Worm (Caenorhabditis elegans) whole organism, L1 larva: ENCODE results near the gene F35H12.6.

ENCODE experiments used
- C34B4.2 ChIP-seq: sonication (generic microtip); optimal IDR thresholded peaks from 2 replicates; lab custom pipeline; 2017; ENCODE audit warnings: mild to moderate bottlenecking, missing genetic modification characterization, missing compliant biosample characterization
- alr-1 ChIP-seq: fragments of 200-800 bp; sonication (Bioruptor generic); optimal IDR thresholded peaks from 2 replicates; lab custom pipeline; 2018; ENCODE audit warnings: borderline replicate concordance, mild to moderate bottlenecking, missing genetic modification characterization, missing compliant biosample characterization
- aly-2 ChIP-seq: fragments of 150-350 bp; optimal IDR thresholded peaks from 2 replicates; lab custom pipeline; 2014; ENCODE audit warnings: missing biosample characterization, missing genetic modification characterization
- ceh-90 ChIP-seq: sonication (generic microtip); optimal IDR thresholded peaks from 2 replicates; lab custom pipeline; 2016; ENCODE audit warnings: missing genetic modification characterization, missing compliant biosample characterization
- dpl-1 ChIP-seq, 3 experiments: fragments of 150-350 bp in 2 of 3; sonication (generic microtip) in 1 of 3; optimal IDR thresholded peaks; 2 replicates each; lab custom pipeline; 2014 to 2017; ENCODE audit warnings: missing biosample characterization in 3 of 3, missing genetic modification characterization in 3 of 3, missing genetic modification reagents in 3 of 3
- dsc-1 ChIP-seq: sonication (generic microtip); optimal IDR thresholded peaks from 2 replicates; lab custom pipeline; 2016; ENCODE audit warnings: mild to moderate bottlenecking, missing genetic modification characterization, missing compliant biosample characterization
- egl-13 ChIP-seq: sonication (generic microtip); optimal IDR thresholded peaks from 2 replicates; lab custom pipeline; 2016; ENCODE audit warnings: missing genotype, missing genetic modification reagents, missing genetic modification characterization, missing compliant biosample characterization
- ets-5 ChIP-seq: fragments of 200-800 bp; sonication (Bioruptor generic); IDR thresholded peaks from 2 replicates; pipeline ENCODE4 v1.3.6; 2022; ENCODE audit warnings: missing genetic modification characterization, missing compliant biosample characterization
- fkh-10 ChIP-seq: sonication (generic microtip); optimal IDR thresholded peaks from 2 replicates; lab custom pipeline; 2017; ENCODE audit warnings: missing biosample characterization, missing genetic modification reagents, missing genetic modification characterization
- fkh-8 ChIP-seq: sonication (generic microtip); optimal IDR thresholded peaks from 2 replicates; lab custom pipeline; 2016; ENCODE audit warnings: mild to moderate bottlenecking, missing genetic modification characterization, missing compliant biosample characterization
- hlh-17 ChIP-seq: fragments of 200-800 bp; sonication (Bioruptor generic); optimal IDR thresholded peaks from 2 replicates; lab custom pipeline; 2018; ENCODE audit warnings: missing genetic modification characterization, mild to moderate bottlenecking, missing compliant biosample characterization, moderate library complexity, borderline replicate concordance
- hlh-4 ChIP-seq: sonication (generic microtip); optimal IDR thresholded peaks from 2 replicates; lab custom pipeline; 2016; ENCODE audit warnings: mild to moderate bottlenecking, missing genetic modification characterization, missing compliant biosample characterization
- hpl-2 ChIP-seq: fragments of 150-350 bp; optimal IDR thresholded peaks from 2 replicates; lab custom pipeline; 2014; ENCODE audit warnings: missing biosample characterization, missing genetic modification reagents, missing genetic modification characterization
- jun-1 ChIP-seq: fragments of 150-350 bp; optimal IDR thresholded peaks from 2 replicates; lab custom pipeline; 2014; ENCODE audit warnings: missing biosample characterization, missing genetic modification reagents, missing genetic modification characterization
- lin-13 ChIP-seq: fragments of 150-350 bp; optimal IDR thresholded peaks from 2 replicates; lab custom pipeline; 2014; ENCODE audit warnings: missing biosample characterization, missing genetic modification reagents, missing genetic modification characterization
- lin-14 ChIP-seq: fragments of 200-800 bp; sonication (Bioruptor generic); optimal IDR thresholded peaks from 2 replicates; lab custom pipeline; 2018; ENCODE audit warnings: mild to moderate bottlenecking, missing genetic modification characterization, moderate library complexity, missing compliant biosample characterization
- mdl-1 ChIP-seq, 2 experiments: fragments of 150-350 bp; optimal IDR thresholded peaks; 2 replicates each; lab custom pipeline; 2014 to 2017; ENCODE audit warnings: missing biosample characterization in 2 of 2, missing genetic modification characterization in 2 of 2, inconsistent platforms in 1 of 2
- mef-2 ChIP-seq: fragments of 150-350 bp; optimal IDR thresholded peaks from 2 replicates; lab custom pipeline; 2014; ENCODE audit warnings: missing biosample characterization, missing genetic modification characterization
- nhr-11 ChIP-seq: fragments of 150-350 bp; optimal IDR thresholded peaks from 2 replicates; lab custom pipeline; 2014; ENCODE audit warnings: missing biosample characterization, missing genetic modification characterization
- nhr-47 ChIP-seq: sonication (generic microtip); optimal IDR thresholded peaks from 2 replicates; lab custom pipeline; 2016; ENCODE audit warnings: mild to moderate bottlenecking, missing genetic modification characterization, moderate library complexity, missing compliant biosample characterization
- nhr-71 ChIP-seq: sonication (generic microtip); optimal IDR thresholded peaks from 2 replicates; lab custom pipeline; 2016; ENCODE audit warnings: mild to moderate bottlenecking, missing genetic modification characterization, moderate library complexity, missing compliant biosample characterization
- nhr-76 ChIP-seq: sonication (generic microtip); optimal IDR thresholded peaks from 2 replicates; lab custom pipeline; 2017; ENCODE audit warnings: missing biosample characterization, missing genetic modification characterization
- nhr-77 ChIP-seq: fragments of 150-350 bp; optimal IDR thresholded peaks from 2 replicates; lab custom pipeline; 2014; ENCODE audit warnings: missing biosample characterization, missing genetic modification characterization
- nhr-84 ChIP-seq: sonication (generic microtip); optimal IDR thresholded peaks from 2 replicates; lab custom pipeline; 2017; ENCODE audit warnings: missing biosample characterization, missing genetic modification characterization
- nhr-85 ChIP-seq: sonication (generic microtip); peaks from one replicate; lab custom pipeline; 2016; ENCODE audit warnings: missing genetic modification characterization, inconsistent platforms, missing compliant biosample characterization
- nhr-90 ChIP-seq: sonication (generic microtip); optimal IDR thresholded peaks from 2 replicates; lab custom pipeline; 2016; ENCODE audit warnings: mild to moderate bottlenecking, missing genetic modification characterization, missing compliant biosample characterization; ENCODE audit not compliant: poor library complexity
- pax-3 ChIP-seq: fragments of 200-800 bp; sonication (Bioruptor generic); optimal IDR thresholded peaks from 2 replicates; lab custom pipeline; 2018; ENCODE audit warnings: mild to moderate bottlenecking, missing genetic modification characterization, moderate library complexity, missing compliant biosample characterization
- pqm-1 ChIP-seq: sonication (generic microtip); optimal IDR thresholded peaks from 3 replicates; lab custom pipeline; 2017; ENCODE audit warnings: missing biosample characterization, missing genetic modification characterization
- rnt-1 ChIP-seq: sonication (generic microtip); optimal IDR thresholded peaks from 2 replicates; lab custom pipeline; 2016; ENCODE audit warnings: mild to moderate bottlenecking, missing genetic modification characterization, moderate library complexity, missing compliant biosample characterization
- skn-1 ChIP-seq: fragments of 150-350 bp; optimal IDR thresholded peaks from 2 replicates; lab custom pipeline; 2014; ENCODE audit warnings: missing biosample characterization, missing genetic modification characterization
- sox-4 ChIP-seq: sonication (generic microtip); optimal IDR thresholded peaks from 2 replicates; lab custom pipeline; 2016; ENCODE audit warnings: missing genetic modification characterization, missing compliant biosample characterization
- sptf-1 ChIP-seq: fragments of 150-350 bp; optimal IDR thresholded peaks from 2 replicates; lab custom pipeline; 2014; ENCODE audit warnings: missing biosample characterization, missing genetic modification characterization
- swsn-7 ChIP-seq: sonication (generic microtip); optimal IDR thresholded peaks from 2 replicates; lab custom pipeline; 2016; ENCODE audit warnings: missing genetic modification characterization, missing compliant biosample characterization
- tbx-2 ChIP-seq: sonication (generic microtip); optimal IDR thresholded peaks from 2 replicates; lab custom pipeline; 2016; ENCODE audit warnings: missing genetic modification characterization, missing compliant biosample characterization
- tlp-1 ChIP-seq: fragments of 150-350 bp; optimal IDR thresholded peaks from 2 replicates; lab custom pipeline; 2014; ENCODE audit warnings: missing biosample characterization, missing genetic modification characterization
- unc-130 ChIP-seq: fragments of 150-350 bp; optimal IDR thresholded peaks from 2 replicates; lab custom pipeline; 2017; ENCODE audit warnings: missing biosample characterization, missing genetic modification characterization, inconsistent platforms
- unc-30 ChIP-seq: sonication (generic microtip); optimal IDR thresholded peaks from 2 replicates; lab custom pipeline; 2017; ENCODE audit warnings: missing biosample characterization, missing genetic modification characterization
- unc-98 ChIP-seq: fragments of 200-800 bp; sonication (Bioruptor generic); IDR thresholded peaks from 2 replicates; pipeline ENCODE4 v1.3.6; 2022; ENCODE audit warnings: missing genetic modification characterization, missing compliant biosample characterization
- zag-1 ChIP-seq: fragments of 150-350 bp; optimal IDR thresholded peaks from 2 replicates; lab custom pipeline; 2014; ENCODE audit warnings: missing biosample characterization, missing genetic modification characterization
- ztf-11 ChIP-seq, 2 experiments: sonication (generic microtip); optimal IDR thresholded peaks; 2 replicates each; lab custom pipeline; 2016 to 2017; ENCODE audit warnings: missing genetic modification characterization in 2 of 2, missing biosample characterization in 1 of 2, missing compliant biosample characterization in 1 of 2
- ztf-4 ChIP-seq: fragments of 150-350 bp; optimal IDR thresholded peaks from 2 replicates; lab custom pipeline; 2014; ENCODE audit warnings: missing biosample characterization, missing genetic modification characterization

F35H12.6 gene

ce11 chrX:910337-910736 lies 2.8 kb upstream of the F35H12.6 start (continued):
- TF ChIP-seq ztf-11 (tag; optimal IDR thresholded peaks at IDR 0.05; lab: Kevin White, UChicago) = no peak
- no peak for TF ChIP-seq hpl-2 (GFP tag; lab: Kevin White, UChicago)
- peak; percentile 64 for TF ChIP-seq nhr-47 (tag; lab: Kevin White, UChicago)
- no peak for TF ChIP-seq ztf-4
- TF ChIP-seq egl-13 = peak; percentile 76
- no peak for TF ChIP-seq nhr-76 (tag; lab: Kevin White, UChicago)
- no peak for TF ChIP-seq alr-1
- TF ChIP-seq hlh-4 (tag; lab: Kevin White, UChicago) = no peak
- TF ChIP-seq nhr-84 (tag; lab: Kevin White, UChicago) = no peak
- no peak for TF ChIP-seq tbx-2
- TF ChIP-seq nhr-11 (tag; lab: Kevin White, UChicago) = no peak
- TF ChIP-seq nhr-85 (tag; lab: Kevin White, UChicago) = no peak
- no peak for TF ChIP-seq dpl-1 (GFP tag; optimal IDR thresholded peaks at IDR 0.05; lab: Kevin White, UChicago)
- TF ChIP-seq mef-2 (tag; lab: Kevin White, UChicago) = no peak
- no peak for TF ChIP-seq lin-13 (GFP tag; lab: Kevin White, UChicago)
- peak; percentile 9 for TF ChIP-seq skn-1
- no peak for TF ChIP-seq jun-1 (tag; lab: Kevin White, UChicago)
- TF ChIP-seq sox-4 = no peak
- TF ChIP-seq tlp-1 (tag; lab: Kevin White, UChicago) = no peak
- no peak for TF ChIP-seq C34B4.2 (tag; lab: Kevin White, UChicago)
- no peak for TF ChIP-seq nhr-90
- no peak for TF ChIP-seq zag-1
- TF ChIP-seq, all 84 proteins: peak for 18

- no peak for TF ChIP-seq sptf-1 (tag; lab: Kevin White, UChicago)
- TF ChIP-seq ceh-90 (tag; lab: Kevin White, UChicago) = no peak
- no peak for TF ChIP-seq zag-1
- no peak for TF ChIP-seq dsc-1 (tag; lab: Kevin White, UChicago)
- TF ChIP-seq unc-30 = no peak
- TF ChIP-seq lin-14 (GFP tag; lab: Kevin White, UChicago) = peak; percentile 43
- TF ChIP-seq swsn-7 (tag; lab: Kevin White, UChicago) = no peak
- no peak for TF ChIP-seq hlh-17 (GFP tag; lab: Kevin White, UChicago)
- no peak for TF ChIP-seq lin-13 (GFP tag; lab: Kevin White, UChicago)
- TF ChIP-seq nhr-77 (tag; lab: Kevin White, UChicago) = no peak
- TF ChIP-seq fkh-8 (tag; lab: Kevin White, UChicago) = peak; percentile 65
- TF ChIP-seq mef-2 (tag; lab: Kevin White, UChicago) = no peak
- TF ChIP-seq nhr-85 (tag; lab: Kevin White, UChicago) = peak; percentile 18
- TF ChIP-seq unc-130 (tag; lab: Kevin White, UChicago) = no peak
- TF ChIP-seq tlp-1 (tag; lab: Kevin White, UChicago) = no peak
- peak; percentile 31 for TF ChIP-seq nhr-71
- no peak for TF ChIP-seq fkh-10 (GFP tag; lab: Kevin White, UChicago)
- TF ChIP-seq aly-2 (tag; lab: Kevin White, UChicago) = no peak
- TF ChIP-seq pax-3 (tag; lab: Kevin White, UChicago) = peak; percentile 1
- TF ChIP-seq dpl-1 (GFP tag; optimal IDR thresholded peaks at IDR 0.05; lab: Kevin White, UChicago) = no peak
- TF ChIP-seq nhr-47 (tag; lab: Kevin White, UChicago) = peak; percentile 21
- TF ChIP-seq mdl-1 (tag; optimal IDR thresholded peaks at IDR 0.05; lab: Kevin White, UChicago) = no peak
- no peak for TF ChIP-seq unc-98 (GFP tag; lab: Robert Waterston, UW)
- no peak for TF ChIP-seq nhr-90
- TF ChIP-seq rnt-1 = no peak
- no peak for TF ChIP-seq ets-5 (GFP tag; lab: Robert Waterston, UW)
- TF ChIP-seq pqm-1 (tag; lab: Kevin White, UChicago) = no peak
- TF ChIP-seq, all 84 proteins: peak for 6
Observed at ce11 chrX:912564-912963, 526 bp upstream of the F35H12.6 start.
